Worm (Caenorhabditis elegans): Measurements from ENCODE around the gene K09C6.2.
"Not testable (repeated sequence)": the region's sequence is repeated elsewhere in the genome, so short reads cannot be mapped to it uniquely, and the experiment has no call there.

The K09C6.2 gene

DNA sequence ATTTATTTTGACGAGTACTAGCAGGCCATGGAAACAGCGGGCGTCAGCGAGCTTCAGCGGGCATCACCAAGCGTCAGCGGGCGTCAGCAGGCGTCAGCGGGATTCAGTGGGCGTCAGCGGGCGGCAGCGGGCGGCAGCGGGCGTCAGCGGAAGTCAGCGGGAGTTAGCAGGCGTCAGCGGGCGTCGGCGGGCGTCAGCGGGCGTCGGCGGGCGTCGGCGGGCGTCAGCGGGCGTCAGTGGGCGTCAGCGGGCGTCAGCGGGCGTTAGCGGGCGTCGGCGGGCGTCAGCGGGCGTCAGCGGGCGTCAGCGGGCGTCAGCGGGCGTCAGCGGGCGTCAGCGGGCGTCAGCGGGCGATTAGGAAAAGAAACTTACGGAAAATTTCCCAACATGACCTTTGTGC is 14.0 kb upstream of the K09C6.2 start:
- TF ChIP-seq jun-1 (tag; optimal IDR thresholded peaks at IDR 0.05) (no peak), hmg-11 (tag; optimal IDR thresholded peaks at IDR 0.05) (no peak), nfya-1 (tag; optimal IDR thresholded peaks at IDR 0.05; ENCODE audit: insufficient read depth) (no peak), fkh-2 (tag; optimal IDR thresholded peaks at IDR 0.05) (no peak), ceh-16 (tag; optimal IDR thresholded peaks at IDR 0.05) (no peak), mml-1 (tag; optimal IDR thresholded peaks at IDR 0.05) (no peak), elt-3 (tag; optimal IDR thresholded peaks at IDR 0.05) (no peak), fkh-10 (GFP tag; optimal IDR thresholded peaks at IDR 0.05) (no peak), nhr-67 (tag; optimal IDR thresholded peaks at IDR 0.05) (no peak), ztf-4 (tag; optimal IDR thresholded peaks at IDR 0.05) (no peak), eor-1 (tag; optimal IDR thresholded peaks at IDR 0.05) (no peak), lsy-12 (tag; optimal IDR thresholded peaks at IDR 0.05) (no peak), ZK546.5 (tag; optimal IDR thresholded peaks at IDR 0.05) (no peak)

DNA sequence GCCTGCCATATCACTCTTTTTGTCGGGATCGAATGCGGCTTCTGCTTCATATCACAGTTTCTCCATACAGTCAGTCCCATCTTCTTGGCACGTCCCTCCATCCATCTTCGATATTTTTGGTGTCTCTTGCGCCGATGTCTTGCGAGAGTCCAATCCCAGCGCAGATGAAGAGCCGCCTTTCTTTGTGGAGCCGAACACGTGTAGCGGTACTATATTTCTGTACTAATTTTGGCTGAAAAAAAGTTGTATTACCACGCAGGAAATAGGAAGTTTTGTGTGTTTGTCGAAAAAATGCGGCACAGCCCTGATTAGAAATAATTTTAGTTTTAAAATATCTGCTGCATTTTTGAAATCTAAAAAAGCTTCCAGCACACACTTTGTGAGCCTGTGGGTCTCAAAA is 13.5 kb upstream of the K09C6.2 start, which contains the start of gene K09C6.8:
Gene K09C6.8, minus strand, starts transcription at position 101 of the 400 bp plus-strand sequence.
- not testable (repeated sequence) for TF ChIP-seq tbx-2 (tag; optimal IDR thresholded peaks at IDR 0.05); fkh-10 (GFP tag; optimal IDR thresholded peaks at IDR 0.05); egl-27 (tag; optimal IDR thresholded peaks at IDR 0.05)

DNA sequence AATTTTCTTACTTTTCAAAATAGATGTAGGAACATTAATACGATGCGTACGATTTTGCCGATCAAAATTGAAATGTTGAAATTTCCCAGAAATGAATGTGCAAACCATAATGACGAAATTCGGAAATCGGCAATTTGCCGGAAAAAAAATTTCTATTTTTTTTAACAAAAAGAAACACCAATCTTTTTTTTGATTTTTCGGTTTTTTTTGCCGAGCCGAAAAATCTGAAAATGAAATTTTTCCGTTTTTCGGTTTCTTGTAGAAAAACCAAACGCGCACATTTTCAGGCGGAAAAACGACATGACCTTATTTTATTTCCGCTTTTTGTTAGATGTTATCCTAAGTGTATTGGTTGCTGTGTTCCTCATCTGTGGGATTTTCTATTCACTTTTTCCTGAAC is 9.1 kb upstream of the K09C6.2 start, which contains the start of gene srbc-13:
Gene srbc-13, plus strand, starts transcription at position 301 of the 400 bp plus-strand sequence.
- no peak for TF ChIP-seq pha-4 (tag; optimal IDR thresholded peaks at IDR 0.05)

DNA sequence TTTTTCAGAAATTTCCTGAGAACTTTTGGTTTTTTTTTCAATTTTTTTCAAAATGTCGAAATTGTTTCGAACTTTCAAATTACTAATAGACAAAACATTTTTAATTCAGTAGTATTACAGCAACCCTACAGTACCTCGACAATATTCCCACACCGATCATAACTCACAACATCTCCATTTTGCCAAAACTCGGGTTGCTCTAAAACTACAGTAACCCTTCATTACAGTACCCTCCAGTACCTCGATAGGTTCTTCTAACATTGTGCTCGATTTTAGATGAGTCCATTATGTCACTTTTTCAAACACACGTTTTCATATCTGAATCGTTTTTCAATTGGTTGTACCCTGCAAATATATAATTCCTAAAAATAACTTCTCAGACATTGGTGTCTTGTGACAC is 7.6 kb upstream of the K09C6.2 start:
- TF ChIP-seq lin-15B (tag; optimal IDR thresholded peaks at IDR 0.05) (no peak), ceh-82 (tag; optimal IDR thresholded peaks at IDR 0.05) (no peak), egl-27 (tag; optimal IDR thresholded peaks at IDR 0.05) (no peak), tbx-2 (tag; optimal IDR thresholded peaks at IDR 0.05) (no peak), fkh-10 (GFP tag; optimal IDR thresholded peaks at IDR 0.05) (no peak), elt-2 (tag; optimal IDR thresholded peaks at IDR 0.05) (no peak)

DNA sequence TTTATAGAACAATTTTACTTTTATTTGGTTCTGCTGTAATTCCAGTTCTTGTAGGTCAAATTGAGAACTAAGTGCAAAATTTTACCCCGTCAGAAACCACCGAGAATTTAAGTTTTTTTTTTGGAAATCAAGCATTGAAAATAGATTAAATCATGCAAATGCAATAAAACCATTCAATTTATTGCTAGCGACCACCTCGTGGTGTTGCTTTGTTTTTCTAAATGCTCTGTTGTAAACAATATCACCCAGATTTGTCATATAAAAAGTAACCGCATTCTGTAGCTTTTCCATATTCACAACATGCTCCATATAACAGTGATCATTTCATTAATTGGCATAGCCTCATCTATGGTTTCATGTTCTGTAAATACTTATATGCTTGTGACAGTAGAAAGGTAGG is 7.1 kb upstream of the K09C6.2 start, which contains the start of gene srbc-12:
Gene srbc-12, plus strand, starts transcription at position 301 of the 400 bp plus-strand sequence.
- TF ChIP-seq pqm-1 (tag; optimal IDR thresholded peaks at IDR 0.05) (no peak), unc-62 (GFP tag; optimal IDR thresholded peaks at IDR 0.05) (no peak), mml-1 (tag; optimal IDR thresholded peaks at IDR 0.05) (no peak), jun-1 (tag; optimal IDR thresholded peaks at IDR 0.05) (no peak), fkh-10 (GFP tag; optimal IDR thresholded peaks at IDR 0.05) (no peak), ztf-11 (tag; optimal IDR thresholded peaks at IDR 0.05) (no peak), nhr-11 (tag; optimal IDR thresholded peaks at IDR 0.05) (no peak), lin-39 (tag; optimal IDR thresholded peaks at IDR 0.05) (no peak), nfya-1 (tag; optimal IDR thresholded peaks at IDR 0.05; ENCODE audit: insufficient read depth) (no peak), ZK546.5 (tag; optimal IDR thresholded peaks at IDR 0.05) (no peak), nhr-237 (tag; optimal IDR thresholded peaks at IDR 0.05) (no peak), ceh-9 (tag; optimal IDR thresholded peaks at IDR 0.05) (no peak), R02D3.7 (tag; optimal IDR thresholded peaks at IDR 0.05) (no peak), ceh-82 (tag; optimal IDR thresholded peaks at IDR 0.05) (no peak), elt-1 (tag; optimal IDR thresholded peaks at IDR 0.05) (no peak), hmg-11 (tag; optimal IDR thresholded peaks at IDR 0.05) (no peak), lsy-12 (tag; optimal IDR thresholded peaks at IDR 0.05) (no peak)

DNA sequence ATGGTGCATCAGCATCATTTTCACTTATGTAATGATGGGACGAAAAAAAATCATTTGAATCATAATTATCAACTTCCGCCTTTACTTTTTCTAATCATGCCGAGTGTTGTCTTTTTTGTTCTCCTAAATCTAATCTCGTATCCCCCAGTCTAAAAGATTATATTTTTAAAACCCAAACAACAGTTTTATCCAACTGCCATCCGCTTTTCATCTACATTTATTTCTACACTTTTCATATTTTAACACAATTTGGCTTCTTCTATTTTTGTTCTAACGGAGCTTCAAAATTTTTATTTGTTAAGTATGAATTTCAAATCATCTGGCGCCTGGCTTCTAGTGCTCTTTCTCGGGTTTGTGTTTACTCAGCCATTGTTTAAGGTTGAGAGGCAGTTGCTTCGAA is 4.5 kb upstream of the K09C6.2 start, which contains the start of gene K09C6.3:
Gene K09C6.3, plus strand, starts transcription at position 301 of the 400 bp plus-strand sequence.
- TF ChIP-seq lin-39 (tag; optimal IDR thresholded peaks at IDR 0.05) (no peak), nhr-12 (tag; optimal IDR thresholded peaks at IDR 0.05) (no peak), aly-2 (tag; optimal IDR thresholded peaks at IDR 0.05) (no peak), ztf-11 (tag; optimal IDR thresholded peaks at IDR 0.05) (no peak), tbx-2 (tag; optimal IDR thresholded peaks at IDR 0.05) (no peak), nhr-28 (tag; optimal IDR thresholded peaks at IDR 0.05) (no peak), unc-39 (tag; optimal IDR thresholded peaks at IDR 0.05) (no peak), nhr-25 (tag; optimal IDR thresholded peaks at IDR 0.05) (no peak), pha-4 (tag; optimal IDR thresholded peaks at IDR 0.05) (no peak)

Measured in whole organism, L3 larva.